Worm (Caenorhabditis elegans): ENCODE data around the gene R05A10.3.

Gene R05A10.3

ce11 chrIV:14162772-14163171, 13.5 kb downstream of the R05A10.3 start, which contains the start of gene R05A10.7:
R05A10.7 (minus strand) TSS chrIV:14162872.
- no peak for TF ChIP-seq W03F9.2 (tag; optimal IDR thresholded peaks at IDR 0.05)
- TF ChIP-seq dao-5 (tag; optimal IDR thresholded peaks at IDR 0.05) = no peak

- no peak for TF ChIP-seq him-1 (tag; optimal IDR thresholded peaks at IDR 0.05)
- no peak for TF ChIP-seq dao-5 (tag; optimal IDR thresholded peaks at IDR 0.05)
- no peak for TF ChIP-seq W03F9.2 (tag; optimal IDR thresholded peaks at IDR 0.05)
Measured at ce11 chrIV:14158086-14158485, 18.2 kb downstream of the R05A10.3 start, which contains the start of gene R05A10.8. R05A10.8 (minus strand) TSS chrIV:14158186.

- TF ChIP-seq him-1 (tag; optimal IDR thresholded peaks at IDR 0.05) (no peak), W03F9.2 (tag; optimal IDR thresholded peaks at IDR 0.05) (no peak), dao-5 (tag; optimal IDR thresholded peaks at IDR 0.05) (no peak)
Measured at ce11 chrIV:14153261-14153660, 23.0 kb downstream of the R05A10.3 start, which contains the start of gene oac-38. oac-38 (minus strand) TSS chrIV:14153361.

ce11 chrIV:14145594-14145993, 30.7 kb downstream of the R05A10.3 start, which contains the start of gene oac-37:
oac-37 (plus strand) TSS chrIV:14145894.
- TF ChIP-seq him-1 (tag; optimal IDR thresholded peaks at IDR 0.05) (no peak), dao-5 (tag; optimal IDR thresholded peaks at IDR 0.05) (no peak), W03F9.2 (tag; optimal IDR thresholded peaks at IDR 0.05) (no peak)

DNA sequence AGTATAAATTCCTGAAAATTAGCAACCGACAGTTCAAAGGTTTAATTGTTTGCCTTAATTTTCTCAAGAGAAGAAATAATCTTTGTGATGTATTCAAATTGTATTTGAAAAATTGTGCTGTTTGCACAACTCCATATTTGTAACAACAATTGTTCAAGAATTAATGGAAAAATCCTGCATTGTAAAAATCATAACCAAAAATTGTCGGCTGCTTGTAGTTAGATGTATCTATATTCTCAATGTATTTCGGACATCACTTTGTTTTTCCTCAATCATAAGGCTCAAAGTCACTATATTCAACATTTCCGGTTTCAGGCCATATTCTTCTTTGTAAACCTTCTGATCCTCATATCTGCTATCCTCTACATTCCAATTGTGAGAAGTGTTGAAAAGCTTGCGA, 33.2 kb downstream of the R05A10.3 start:
- TF ChIP-seq dao-5 (tag; optimal IDR thresholded peaks at IDR 0.05) (no peak), W03F9.2 (tag; optimal IDR thresholded peaks at IDR 0.05) (no peak), him-1 (tag; optimal IDR thresholded peaks at IDR 0.05) (no peak)

ce11 chrIV:14137063-14137462, 39.2 kb downstream of the R05A10.3 start, which contains the start of gene srz-31:
srz-31 (plus strand) TSS chrIV:14137363.
- no peak for TF ChIP-seq him-1 (tag; optimal IDR thresholded peaks at IDR 0.05)
- no peak for TF ChIP-seq W03F9.2 (tag; optimal IDR thresholded peaks at IDR 0.05)
- TF ChIP-seq dao-5 (tag; optimal IDR thresholded peaks at IDR 0.05) = no peak

DNA sequence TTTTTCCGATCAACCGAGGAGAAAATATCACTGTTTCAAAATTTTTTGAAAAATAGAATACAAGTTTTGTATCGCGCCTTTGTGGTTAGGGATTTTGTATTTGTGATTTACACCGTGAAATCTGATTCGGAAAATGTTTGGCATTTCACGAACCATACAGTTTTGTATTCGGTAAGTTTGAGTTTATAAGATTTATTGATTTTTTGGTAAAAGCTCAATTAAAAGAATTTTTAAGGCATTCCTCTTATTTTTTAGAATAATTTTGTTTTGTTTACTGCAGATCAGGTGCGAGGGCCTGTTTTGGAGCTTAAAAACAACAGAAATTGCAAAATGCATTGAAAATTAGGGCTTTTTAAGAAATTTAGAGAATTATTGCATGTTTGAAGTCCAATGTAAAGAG, 42.9 kb downstream of the R05A10.3 start:
- TF ChIP-seq dao-5 (tag; optimal IDR thresholded peaks at IDR 0.05) (no peak), him-1 (tag; optimal IDR thresholded peaks at IDR 0.05) (no peak), W03F9.2 (tag; optimal IDR thresholded peaks at IDR 0.05) (no peak)

DNA sequence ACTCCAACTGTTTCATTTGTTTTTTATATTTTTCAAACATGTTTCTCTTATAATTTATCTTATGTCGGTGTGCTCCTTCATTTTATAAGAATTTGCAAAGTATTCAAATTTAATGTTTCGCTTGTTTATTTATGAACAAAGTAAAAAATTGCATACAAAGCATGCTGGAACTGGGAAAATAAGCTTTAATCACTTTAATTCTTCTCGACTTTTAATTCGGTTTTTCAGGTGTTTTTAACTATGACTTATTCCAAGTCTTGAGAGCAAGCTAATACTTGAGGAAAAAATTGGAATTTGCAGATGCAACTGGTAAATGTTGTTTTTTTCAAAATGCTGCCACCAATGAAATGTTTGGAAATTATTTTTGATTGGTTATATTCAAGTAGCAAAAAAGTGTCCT, 44.5 kb downstream of the R05A10.3 start, which contains the start of gene srz-59:
Gene srz-59, plus strand, starts transcription at position 301 of the 400 bp plus-strand sequence.
- TF ChIP-seq dao-5 (tag; optimal IDR thresholded peaks at IDR 0.05) (no peak), him-1 (tag; optimal IDR thresholded peaks at IDR 0.05) (no peak), W03F9.2 (tag; optimal IDR thresholded peaks at IDR 0.05) (no peak)

DNA sequence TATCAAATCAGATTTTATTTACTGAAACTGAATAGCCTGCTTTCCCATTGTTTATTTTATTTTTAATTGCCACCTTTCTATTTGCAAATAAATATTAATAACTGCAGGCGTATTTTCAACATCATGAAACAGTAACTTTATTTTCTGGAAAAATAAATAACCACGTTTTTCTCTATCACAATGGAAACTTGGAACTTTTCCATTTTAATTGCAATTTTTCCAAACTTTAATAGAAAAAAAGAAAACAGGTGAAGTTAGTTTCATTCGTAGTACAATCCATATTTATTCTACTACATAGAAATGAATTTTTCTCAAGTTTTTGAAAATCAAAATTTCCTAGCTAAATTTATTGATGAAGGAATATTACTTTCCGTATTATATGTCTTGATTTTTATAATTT, 47.2 kb downstream of the R05A10.3 start, which contains the start of gene srz-42:
Gene srz-42, plus strand, starts transcription at position 301 of the 400 bp plus-strand sequence.
- TF ChIP-seq him-1 (tag; optimal IDR thresholded peaks at IDR 0.05) (no peak), W03F9.2 (tag; optimal IDR thresholded peaks at IDR 0.05) (no peak), dao-5 (tag; optimal IDR thresholded peaks at IDR 0.05) (no peak)

DNA sequence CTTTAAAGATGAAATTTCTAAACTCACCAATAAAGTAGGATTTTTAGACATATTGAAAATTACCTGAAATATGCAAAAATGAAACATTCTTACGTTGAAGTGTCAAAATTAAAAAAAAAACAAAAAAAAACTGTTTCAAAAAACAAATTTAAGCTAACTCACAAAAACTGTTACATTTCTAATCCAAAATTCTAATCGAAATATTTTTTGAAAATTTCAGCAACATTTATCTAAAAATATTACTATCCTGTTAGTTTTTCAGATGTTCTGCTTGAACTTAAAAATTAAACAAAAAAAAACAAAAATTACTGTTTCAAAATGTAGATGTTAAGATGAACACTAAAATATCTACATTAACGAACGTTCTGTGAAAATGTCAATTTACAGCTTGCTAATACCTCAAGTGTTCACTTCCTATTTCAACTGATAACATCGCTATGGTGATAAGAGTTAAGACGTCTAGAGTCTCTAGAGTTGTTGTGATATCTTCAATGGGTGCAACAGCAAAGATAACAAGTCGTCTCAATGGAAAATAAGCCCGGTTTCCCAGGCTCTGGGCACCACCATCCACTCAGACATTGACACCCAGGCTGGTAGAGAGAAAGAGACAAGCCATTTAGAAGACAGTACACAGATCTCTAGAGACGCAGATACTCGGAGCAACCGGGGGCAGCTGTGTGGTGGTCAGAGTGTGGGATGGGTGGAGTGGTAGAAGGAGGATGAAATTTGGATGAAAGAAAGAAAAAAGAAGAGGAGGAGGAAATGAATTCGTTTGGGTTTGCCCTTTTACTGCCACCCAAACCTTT, 48.3 kb downstream of the R05A10.3 start, which contains the start of gene H12I19.115:
Gene H12I19.115, minus strand, starts transcription at position 51 of the 806 bp plus-strand sequence.
- TF ChIP-seq W03F9.2 (tag; optimal IDR thresholded peaks at IDR 0.05) (no peak), him-1 (tag; optimal IDR thresholded peaks at IDR 0.05) (no peak), dao-5 (tag; optimal IDR thresholded peaks at IDR 0.05) (no peak)

DNA sequence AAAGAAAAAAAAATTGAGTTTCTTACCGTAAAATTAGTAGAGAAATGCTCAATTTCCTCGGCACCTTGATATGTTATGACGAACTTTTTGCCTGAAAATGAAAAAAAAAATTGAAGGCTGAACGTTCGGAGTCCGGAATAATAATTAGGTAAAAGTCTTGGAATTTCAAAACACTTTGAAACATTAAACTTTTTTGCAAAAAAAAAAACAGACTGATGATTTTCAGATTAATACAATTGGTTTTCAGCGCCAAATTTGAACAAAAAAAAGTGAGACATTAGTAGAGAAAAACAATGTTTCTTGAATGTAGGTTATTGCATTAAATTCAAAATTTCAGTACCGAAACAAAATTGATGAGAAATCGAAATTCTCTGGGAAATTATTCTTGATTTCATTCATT, 52.3 kb downstream of the R05A10.3 start, which contains the start of gene nkcc-1:
Gene nkcc-1, minus strand, starts transcription at position 101 of the 400 bp plus-strand sequence.
- TF ChIP-seq W03F9.2 (tag; optimal IDR thresholded peaks at IDR 0.05) (no peak), him-1 (tag; optimal IDR thresholded peaks at IDR 0.05) (no peak), dao-5 (tag; optimal IDR thresholded peaks at IDR 0.05) (no peak)
